Worm (Caenorhabditis elegans): Measurements from ENCODE around the gene ZC204.17.

The ZC204.17 gene

ce11 chrII:1663516-1663915, 17.4 kb upstream of the ZC204.17 start, which contains the start of gene duxl-1 (continued):
- TF ChIP-seq gei-17 (GFP tag; optimal IDR thresholded peaks at IDR 0.05) (no peak), lin-54 (GFP tag; optimal IDR thresholded peaks at IDR 0.05) (no peak), attf-5 (GFP tag; optimal IDR thresholded peaks at IDR 0.05) (peak; percentile 61), hrde-1 (tag; optimal IDR thresholded peaks at IDR 0.05; ENCODE audit: borderline replicate concordance) (no peak), F22D6.2 (tag; optimal IDR thresholded peaks at IDR 0.05) (no peak), mes-4 (tag; optimal IDR thresholded peaks at IDR 0.05) (no peak), F10E7.11 (tag; optimal IDR thresholded peaks at IDR 0.05) (no peak), madf-10 (tag; optimal IDR thresholded peaks at IDR 0.05) (no peak), T07F8.4 (tag; optimal IDR thresholded peaks at IDR 0.05) (no peak), sptf-2 (GFP tag; optimal IDR thresholded peaks at IDR 0.05) (no peak), ztf-28 (GFP tag; IDR thresholded peaks at IDR 0.05) (no peak), Y53G8AR.9 (GFP tag; conservative IDR thresholded peaks at IDR 0.05) (no peak), rcor-1 (GFP tag; IDR thresholded peaks at IDR 0.05) (no peak), hlh-12 (tag; optimal IDR thresholded peaks at IDR 0.05) (no peak), dpl-1 (GFP tag; optimal IDR thresholded peaks at IDR 0.05) (no peak), let-607 (tag; optimal IDR thresholded peaks at IDR 0.05) (peak in 1 of 2 experiments; percentile 3), F49E8.2 (tag; optimal IDR thresholded peaks at IDR 0.05; ENCODE audit: insufficient read depth) (no peak), bed-2 (GFP tag; IDR thresholded peaks at IDR 0.05) (no peak), ztf-25 (GFP tag; IDR thresholded peaks at IDR 0.05) (no peak), snpc-4 (GFP tag; optimal IDR thresholded peaks at IDR 0.05) (no peak), snpc-4 (tag; optimal IDR thresholded peaks at IDR 0.05) (no peak), hsf-1 (GFP tag; IDR thresholded peaks at IDR 0.05) (no peak), him-1 (tag; optimal IDR thresholded peaks at IDR 0.05) (no peak), nhr-27 (tag; optimal IDR thresholded peaks at IDR 0.05) (no peak), dpff-1 (tag; optimal IDR thresholded peaks at IDR 0.05) (no peak), let-526 (GFP tag; IDR thresholded peaks at IDR 0.05) (no peak), xnd-1 (tag; optimal IDR thresholded peaks at IDR 0.05) (no peak), die-1 (tag; optimal IDR thresholded peaks at IDR 0.05) (no peak), F57C9.4 (tag; optimal IDR thresholded peaks at IDR 0.05) (no peak)

DNA sequence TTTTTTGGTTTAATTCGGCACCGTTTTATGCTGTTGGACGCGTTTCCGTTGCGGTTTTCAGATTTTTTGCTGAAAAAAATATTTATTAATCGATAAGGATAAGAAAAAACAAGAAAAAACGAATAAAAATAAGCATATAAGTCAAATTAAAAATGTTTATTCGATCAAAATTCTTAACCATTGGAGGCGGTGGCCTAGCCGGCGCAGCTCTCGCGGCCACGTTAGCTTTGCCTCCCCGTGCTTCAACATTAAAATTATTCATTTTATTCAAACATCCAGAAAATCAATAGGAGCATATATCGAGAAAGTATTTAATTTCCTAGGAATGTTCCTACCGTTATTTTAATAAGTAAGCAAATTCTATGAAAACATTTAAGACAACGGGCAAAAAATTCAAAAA, 16.8 kb upstream of the ZC204.17 start, which contains the start of gene ZC204.14:
Gene ZC204.14 (minus strand): TSS at position 69 of the 400 bp plus-strand sequence.
- TF ChIP-seq hmg-1.2 (GFP tag; IDR thresholded peaks at IDR 0.05) (peak; percentile 77), ztf-25 (GFP tag; IDR thresholded peaks at IDR 0.05) (no peak), mel-28 (tag; optimal IDR thresholded peaks at IDR 0.05; ENCODE audit: borderline replicate concordance) (no peak)

DNA sequence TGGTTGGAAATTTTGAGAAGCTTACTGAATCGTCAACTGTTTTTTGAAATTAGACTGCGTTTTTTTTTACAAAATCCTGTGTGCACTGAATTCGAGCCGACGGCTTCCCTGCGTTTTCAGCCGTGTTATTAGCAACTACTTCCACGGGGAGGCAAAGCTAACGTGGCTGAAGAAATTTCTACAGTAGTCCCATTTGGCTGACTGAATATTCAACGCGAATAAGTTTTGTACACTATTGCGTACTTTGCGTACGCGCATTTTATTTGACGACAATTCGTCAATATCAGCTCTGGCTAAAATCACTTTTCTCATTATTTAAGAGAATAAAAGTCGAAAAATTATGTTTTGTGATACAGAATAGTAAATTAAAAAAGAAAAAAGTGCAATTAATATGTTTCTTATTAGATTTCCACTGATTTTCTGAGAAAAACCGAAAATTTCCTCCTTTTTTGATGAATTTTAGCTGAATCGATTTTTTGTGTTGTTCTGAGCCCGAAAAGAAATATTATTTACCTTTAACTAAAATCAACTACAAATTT, 15.3 kb upstream of the ZC204.17 start:
- TF ChIP-seq hmg-1.2 (GFP tag; IDR thresholded peaks at IDR 0.05) (peak; percentile 91), madf-6 (GFP tag; IDR thresholded peaks at IDR 0.05) (peak; percentile 56), lsl-1 (GFP tag; optimal IDR thresholded peaks at IDR 0.05) (peak; percentile 22), D2030.7 (GFP tag; IDR thresholded peaks at IDR 0.05) (peak; percentile 63), attf-3 (GFP tag; conservative IDR thresholded peaks at IDR 0.05) (peak; percentile 44; the same call in 1 of the 2 replicates), mcd-1 (GFP tag; IDR thresholded peaks at IDR 0.05) (peak; percentile 80), rcor-1 (GFP tag; IDR thresholded peaks at IDR 0.05) (peak; percentile 63; the same call in 1 of the 2 replicates), dox-1 (GFP tag; IDR thresholded peaks at IDR 0.05) (peak; percentile 85), let-607 (tag; optimal IDR thresholded peaks at IDR 0.05) (peak in 1 of 2 experiments; percentile 28), F33H1.4 (GFP tag; IDR thresholded peaks at IDR 0.05) (peak; percentile 30; the same call in 1 of the 2 replicates), ceh-91 (GFP tag; IDR thresholded peaks at IDR 0.05) (peak; percentile 62), madf-8 (GFP tag; conservative IDR thresholded peaks at IDR 0.05) (peak; percentile 53), aptf-2 (GFP tag; conservative IDR thresholded peaks at IDR 0.05) (0 out of 2 replicates have a peak, but pooled peaks have one; percentile 58), Y95B8A.8 (GFP tag; IDR thresholded peaks at IDR 0.05) (0 out of 2 replicates have a peak, but pooled peaks have one; percentile 53)

All from whole organism, young adult.